Worm (Caenorhabditis elegans): ENCODE results near the gene cnc-5.
A peak's percentile ranks its signal among the peaks of the same experiment; 100 is the strongest.

cnc-5 gene

DNA sequence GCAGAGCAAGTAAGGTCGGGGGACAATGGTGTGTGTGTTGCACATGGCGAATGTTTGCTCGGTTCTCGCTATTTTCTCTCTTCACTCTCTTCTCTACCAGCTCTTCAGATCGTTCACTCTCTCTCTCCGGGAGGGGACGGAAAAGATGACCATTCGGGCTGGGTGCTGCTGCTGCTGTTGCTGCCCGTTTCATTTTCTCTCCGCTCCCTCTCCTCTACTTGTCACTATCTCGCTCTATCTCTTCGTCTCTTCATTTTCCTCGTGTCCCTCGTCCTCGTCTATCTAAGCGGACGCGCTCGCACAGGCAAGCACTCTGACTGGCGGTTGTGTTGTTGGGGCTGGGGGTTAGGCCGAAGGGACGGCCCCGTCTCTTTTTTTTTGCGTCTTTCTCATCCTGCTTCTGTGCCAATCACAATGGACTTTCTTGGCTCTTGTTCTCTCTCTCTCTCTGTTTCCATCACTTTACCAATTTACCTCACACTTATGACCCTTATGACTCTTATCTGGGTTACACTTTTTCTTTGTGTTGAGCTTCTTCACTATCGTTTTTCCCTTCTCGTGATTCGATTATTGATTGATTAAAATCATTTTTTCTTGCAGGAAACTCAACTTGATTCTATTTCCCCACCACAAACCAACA, 29.4 kb downstream of the cnc-5 start, which contains the start of the genes F53E2.2 and unc-60 (continued):
- TF ChIP-seq Y53F4B.3 (GFP tag; IDR thresholded peaks at IDR 0.05) (no peak), ztf-18 (tag; optimal IDR thresholded peaks at IDR 0.05) (no peak), hlh-26 (GFP tag; conservative IDR thresholded peaks at IDR 0.05) (no peak), ztf-6 (GFP tag; IDR thresholded peaks at IDR 0.05) (no peak), sptf-2 (GFP tag; optimal IDR thresholded peaks at IDR 0.05) (no peak), Y79H2A.3 (GFP tag; conservative IDR thresholded peaks at IDR 0.05) (no peak), ceh-40 (GFP tag; IDR thresholded peaks at IDR 0.05) (0 out of 2 replicates have a peak, but pooled peaks have one; percentile 36), ceh-79 (tag; optimal IDR thresholded peaks at IDR 0.05) (no peak), hmg-1.2 (GFP tag; IDR thresholded peaks at IDR 0.05) (peak; percentile 67; the same call in 1 of the 2 replicates), ama-1 (optimal IDR thresholded peaks at IDR 0.05) (no peak), ama-1 (GFP tag; optimal IDR thresholded peaks at IDR 0.05) (no peak), lsl-1 (GFP tag; optimal IDR thresholded peaks at IDR 0.05) (no peak), ztf-25 (GFP tag; IDR thresholded peaks at IDR 0.05) (no peak), B0336.3 (GFP tag; IDR thresholded peaks at IDR 0.05) (no peak; the same call in 1 of the 2 replicates), let-526 (GFP tag; IDR thresholded peaks at IDR 0.05) (0 out of 2 replicates have a peak, but pooled peaks have one; percentile 42), lin-26 (GFP tag; IDR thresholded peaks at IDR 0.05) (no peak), madf-10 (tag; optimal IDR thresholded peaks at IDR 0.05) (peak; percentile 29), nhr-90 (tag; optimal IDR thresholded peaks at IDR 0.05) (no peak), efl-1 (GFP tag; optimal IDR thresholded peaks at IDR 0.05) (no peak), let-607 (tag; optimal IDR thresholded peaks at IDR 0.05) (no peak), F55B11.4 (tag; optimal IDR thresholded peaks at IDR 0.05; ENCODE audit: borderline replicate concordance, insufficient read depth) (no peak), C06A6.2 (GFP tag; conservative IDR thresholded peaks at IDR 0.05) (peak; percentile 47; the same call in 1 of the 2 replicates), unc-62 (GFP tag; optimal IDR thresholded peaks at IDR 0.05) (no peak), snpc-1.3 (tag; optimal IDR thresholded peaks at IDR 0.05; ENCODE audit: insufficient read depth) (no peak), mxl-1 (tag; optimal IDR thresholded peaks at IDR 0.05) (no peak), egrh-3 (GFP tag; IDR thresholded peaks at IDR 0.05) (peak; percentile 68), akir-1 (GFP tag; optimal IDR thresholded peaks at IDR 0.05) (no peak), ceh-27 (GFP tag; optimal IDR thresholded peaks at IDR 0.05) (peak; percentile 68), snpc-4 (GFP tag; optimal IDR thresholded peaks at IDR 0.05) (no peak), snpc-4 (tag; optimal IDR thresholded peaks at IDR 0.05) (peak in 2 of 4 experiments; percentile 39 to 48), attf-3 (GFP tag; conservative IDR thresholded peaks at IDR 0.05) (no peak), F39B2.1 (GFP tag; IDR thresholded peaks at IDR 0.05) (no peak), madf-8 (GFP tag; conservative IDR thresholded peaks at IDR 0.05) (no peak), dpl-1 (GFP tag; optimal IDR thresholded peaks at IDR 0.05) (no peak), madf-3 (GFP tag; IDR thresholded peaks at IDR 0.05) (peak; percentile 36; the same call in 1 of the 2 replicates), K11D2.4 (GFP tag; IDR thresholded peaks at IDR 0.05) (0 out of 2 replicates have a peak, but pooled peaks have one; percentile 42), ceh-91 (GFP tag; IDR thresholded peaks at IDR 0.05) (no peak), D2030.7 (GFP tag; IDR thresholded peaks at IDR 0.05) (no peak), athp-1 (tag; optimal IDR thresholded peaks at IDR 0.05) (no peak), Y53G8AR.9 (GFP tag; conservative IDR thresholded peaks at IDR 0.05) (0 out of 2 replicates have a peak, but pooled peaks have one; percentile 41), sdz-38 (tag; optimal IDR thresholded peaks at IDR 0.05) (no peak), somi-1 (GFP tag; optimal IDR thresholded peaks at IDR 0.05) (no peak), ceh-100 (GFP tag; IDR thresholded peaks at IDR 0.05) (no peak), B0035.1 (tag; optimal IDR thresholded peaks at IDR 0.05) (no peak), nhr-179 (tag; optimal IDR thresholded peaks at IDR 0.05) (no peak), C17E4.6 (GFP tag; IDR thresholded peaks at IDR 0.05) (no peak), aptf-2 (GFP tag; conservative IDR thresholded peaks at IDR 0.05) (no peak), rpc-1 (optimal IDR thresholded peaks at IDR 0.05) (no peak), rpc-1 (tag; optimal IDR thresholded peaks at IDR 0.05) (no peak)

Data from whole organism, young adult.